Worm (Caenorhabditis elegans) whole organism, late embryonic: Measurements from ENCODE around the gene C27C12.4.
A peak's percentile ranks its signal among the peaks of the same experiment; 100 is the strongest.

Source experiments
- C38D4.7 ChIP-seq: fragments of 200-800 bp; sonication (Bioruptor generic); optimal IDR thresholded peaks from 2 replicates; lab custom pipeline; 2018; ENCODE audit warnings: mild to moderate bottlenecking, missing genetic modification characterization, moderate library complexity, missing compliant biosample characterization
- ahr-1 ChIP-seq: sonication (generic microtip); optimal IDR thresholded peaks from 2 replicates; lab custom pipeline; 2016; ENCODE audit warnings: missing genetic modification characterization, missing compliant biosample characterization
- ceh-19 ChIP-seq: fragments of 200-800 bp; sonication (Bioruptor generic); optimal IDR thresholded peaks from 2 replicates; lab custom pipeline; 2018; ENCODE audit warnings: mild to moderate bottlenecking, missing genetic modification characterization, missing compliant biosample characterization
- ceh-34 ChIP-seq: sonication (generic microtip); optimal IDR thresholded peaks from 2 replicates; lab custom pipeline; 2016; ENCODE audit warnings: mild to moderate bottlenecking, missing genetic modification characterization, missing compliant biosample characterization
- ceh-48 ChIP-seq: sonication (generic microtip); optimal IDR thresholded peaks from 2 replicates; lab custom pipeline; 2016; ENCODE audit warnings: missing genetic modification characterization, inconsistent platforms, missing compliant biosample characterization
- ceh-6 ChIP-seq: fragments of 200-800 bp; sonication (Bioruptor generic); optimal IDR thresholded peaks from 2 replicates; lab custom pipeline; 2018; ENCODE audit warnings: mild to moderate bottlenecking, missing genetic modification characterization, missing compliant biosample characterization
- che-1 ChIP-seq: sonication (generic microtip); optimal IDR thresholded peaks from 2 replicates; lab custom pipeline; 2016; ENCODE audit warnings: mild to moderate bottlenecking, missing genetic modification characterization, missing compliant biosample characterization
- dmd-4 ChIP-seq: sonication (generic microtip); optimal IDR thresholded peaks from 2 replicates; lab custom pipeline; 2016; ENCODE audit warnings: borderline replicate concordance, missing genetic modification characterization, missing compliant biosample characterization
- hlh-13 ChIP-seq: fragments of 200-800 bp; sonication (Bioruptor generic); optimal IDR thresholded peaks from 2 replicates; lab custom pipeline; 2018; ENCODE audit warnings: mild to moderate bottlenecking, missing genetic modification characterization, missing compliant biosample characterization
- nfya-1 ChIP-seq: sonication (generic microtip); optimal IDR thresholded peaks from 2 replicates; lab custom pipeline; 2017; ENCODE audit warnings: missing genetic modification characterization, mild to moderate bottlenecking, missing compliant biosample characterization, antibody characterized with exemption, moderate library complexity
- nhr-11 ChIP-seq: fragments of 150-350 bp; optimal IDR thresholded peaks from 2 replicates; lab custom pipeline; 2014; ENCODE audit warnings: missing biosample characterization, missing genetic modification characterization
- nhr-232 ChIP-seq: sonication (generic microtip); optimal IDR thresholded peaks from 2 replicates; lab custom pipeline; 2016; ENCODE audit warnings: missing genetic modification characterization, missing compliant biosample characterization
- pat-9 ChIP-seq: fragments of 200-800 bp; sonication (Bioruptor generic); optimal IDR thresholded peaks from 2 replicates; lab custom pipeline; 2018; ENCODE audit warnings: mild to moderate bottlenecking, missing genetic modification characterization, moderate library complexity, missing compliant biosample characterization
- pax-1 ChIP-seq: fragments of 150-350 bp; optimal IDR thresholded peaks from 2 replicates; lab custom pipeline; 2014; ENCODE audit warnings: missing biosample characterization, missing genetic modification characterization
- pha-4 ChIP-seq: fragments of 150-350 bp; optimal IDR thresholded peaks from 2 replicates; lab custom pipeline; 2018; ENCODE audit warnings: missing biosample characterization, missing genetic modification reagents, missing genetic modification characterization
- rnt-1 ChIP-seq: sonication (generic microtip); optimal IDR thresholded peaks from 2 replicates; lab custom pipeline; 2016; ENCODE audit warnings: missing genetic modification characterization, missing compliant biosample characterization
- sox-2 ChIP-seq: fragments of 200-800 bp; sonication (Bioruptor generic); IDR thresholded peaks from 2 replicates; pipeline ENCODE4 v1.3.6; 2022; ENCODE audit warnings: missing genetic modification reagents, missing genetic modification characterization, missing compliant biosample characterization
- sox-4 ChIP-seq: sonication (generic microtip); optimal IDR thresholded peaks from 2 replicates; lab custom pipeline; 2017; ENCODE audit warnings: mild to moderate bottlenecking, missing genetic modification characterization, inconsistent platforms, missing compliant biosample characterization
- syd-9 ChIP-seq: sonication (generic microtip); optimal IDR thresholded peaks from 2 replicates; lab custom pipeline; 2016; ENCODE audit warnings: mild to moderate bottlenecking, missing genetic modification characterization, moderate library complexity, missing compliant biosample characterization
- ttx-3 ChIP-seq: sonication (generic microtip); optimal IDR thresholded peaks from 2 replicates; lab custom pipeline; 2016; ENCODE audit warnings: missing genetic modification reagents, missing genetic modification characterization, missing compliant biosample characterization
- unc-55 ChIP-seq: sonication (generic microtip); optimal IDR thresholded peaks from 2 replicates; lab custom pipeline; 2017; ENCODE audit warnings: missing biosample characterization, missing genetic modification reagents, missing genetic modification characterization
- zip-5 ChIP-seq: sonication (generic microtip); optimal IDR thresholded peaks from 2 replicates; lab custom pipeline; 2016; ENCODE audit warnings: missing genetic modification characterization, missing compliant biosample characterization

The C27C12.4 gene

DNA sequence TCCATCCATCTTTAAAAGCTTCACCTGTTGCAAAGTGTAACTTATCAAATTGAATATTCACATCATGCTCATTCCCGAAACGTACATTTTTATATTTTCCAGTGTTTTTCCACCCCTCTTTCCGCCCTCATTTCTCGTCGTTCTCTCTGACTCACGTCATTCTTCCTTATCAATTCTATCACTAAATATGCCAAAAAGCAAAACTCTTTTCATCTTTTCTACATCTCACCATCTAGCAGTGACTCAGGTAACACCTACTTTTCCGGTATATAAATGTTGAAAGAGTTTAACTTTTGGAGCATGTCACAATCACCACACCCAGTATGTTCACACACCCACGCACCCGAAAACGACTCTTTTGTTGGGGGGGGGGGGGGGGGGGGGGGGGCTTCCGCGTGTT is 9.4 kb upstream of the C27C12.4 start:
- no peak for TF ChIP-seq nfya-1 (tag; lab: Kevin White, UChicago)
- no peak for TF ChIP-seq pax-1 (tag; lab: Kevin White, UChicago)

- no peak for TF ChIP-seq ahr-1 (tag; lab: Kevin White, UChicago)
- no peak for TF ChIP-seq syd-9 (tag; lab: Kevin White, UChicago)
- no peak for TF ChIP-seq ttx-3 (tag; lab: Kevin White, UChicago)
- TF ChIP-seq pha-4, result no peak
- TF ChIP-seq pat-9 (tag; lab: Kevin White, UChicago), result no peak
- TF ChIP-seq pax-1 (tag; lab: Kevin White, UChicago), result no peak
Measured at ce11 chrX:14845637-14846036, 8.2 kb upstream of the C27C12.4 start, which contains the start of gene egrh-1. TSS of gene egrh-1 (plus strand) at chrX:14845937.

DNA sequence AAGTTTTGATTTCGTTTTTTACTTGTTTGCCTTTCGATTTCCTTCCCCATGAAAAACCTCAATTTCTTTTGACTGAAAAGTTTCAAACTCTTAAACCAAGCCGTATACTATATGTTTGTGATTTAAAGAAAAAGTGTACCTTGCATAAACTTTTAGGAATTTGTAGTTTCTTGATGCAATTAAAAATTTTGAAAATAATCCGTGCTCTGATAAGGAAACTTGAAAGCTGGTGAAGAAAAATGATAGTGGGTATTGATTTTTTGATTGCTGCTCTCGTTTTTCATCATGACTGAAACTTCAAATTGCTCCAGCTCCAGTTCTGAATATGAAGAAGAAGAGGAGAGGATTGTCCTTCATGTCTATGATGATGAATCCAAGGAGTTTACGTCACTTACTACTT is 4.8 kb upstream of the C27C12.4 start, which contains the start of gene acd-3:
Gene acd-3, plus strand, starts transcription at position 222 of the 400 bp plus-strand sequence.
- TF ChIP-seq ahr-1 (tag; lab: Kevin White, UChicago) (no peak), zip-5 (tag; lab: Kevin White, UChicago) (no peak), ceh-34 (tag; lab: Kevin White, UChicago) (no peak), che-1 (tag; lab: Kevin White, UChicago) (no peak), ceh-48 (tag; lab: Kevin White, UChicago) (no peak), rnt-1 (no peak), ttx-3 (tag; lab: Kevin White, UChicago) (no peak)

DNA sequence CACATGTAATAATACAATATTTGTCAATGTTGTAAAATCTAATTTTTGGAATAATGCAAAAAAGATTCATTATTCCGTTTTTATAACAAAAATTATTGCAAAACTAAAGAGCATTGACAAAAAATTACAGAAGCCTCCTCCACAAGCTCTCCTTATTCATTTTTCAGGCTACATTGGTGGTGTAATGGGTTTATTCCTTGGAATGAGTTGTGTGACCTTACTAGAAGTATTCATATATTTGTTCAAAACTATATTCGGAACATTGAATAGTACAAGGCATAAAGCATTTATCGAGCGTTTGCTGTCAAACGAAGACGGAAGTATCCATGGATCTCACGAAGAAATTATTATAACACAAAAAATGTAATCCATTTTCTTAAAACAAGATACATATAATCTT is 2.0 kb upstream of the C27C12.4 start:
- no peak for TF ChIP-seq ceh-34 (tag; lab: Kevin White, UChicago)
- no peak for TF ChIP-seq rnt-1

DNA sequence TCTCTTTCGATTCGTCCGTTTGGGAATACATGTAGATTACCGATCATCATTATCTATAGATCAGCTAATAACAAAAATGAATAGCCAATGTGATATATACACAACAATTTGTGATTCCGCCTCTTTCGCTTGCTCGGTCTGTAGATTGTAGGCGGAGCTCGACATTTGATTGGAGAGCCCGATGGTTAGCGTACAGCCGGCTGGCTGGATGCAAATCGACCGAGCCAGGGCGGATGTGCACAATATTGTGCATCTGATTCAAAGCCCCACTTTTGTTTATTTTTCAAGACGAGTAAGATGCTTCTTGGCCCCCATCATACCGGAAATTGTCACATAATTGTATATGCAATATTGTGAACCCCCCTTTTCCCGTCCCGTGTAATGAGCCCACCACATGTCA is 7.9 kb downstream of the C27C12.4 start, which contains the start of gene dmd-4:
Gene dmd-4, minus strand, starts transcription at position 101 of the 400 bp plus-strand sequence.
- TF ChIP-seq dmd-4 (tag; lab: Kevin White, UChicago), result peak; percentile 82
- no peak for TF ChIP-seq hlh-13 (GFP tag; lab: Kevin White, UChicago)
- TF ChIP-seq, all 69 proteins: peak for 1

- no peak for TF ChIP-seq ahr-1 (tag; lab: Kevin White, UChicago)
- TF ChIP-seq sox-4 (tag; lab: Kevin White, UChicago), result no peak
- TF ChIP-seq pat-9 (tag; lab: Kevin White, UChicago), result no peak
- no peak for TF ChIP-seq C38D4.7 (GFP tag; lab: Kevin White, UChicago)
- TF ChIP-seq sox-2 (GFP tag; lab: Robert Waterston, UW), result no peak
- no peak for TF ChIP-seq ceh-19
- TF ChIP-seq ttx-3 (tag; lab: Kevin White, UChicago), result no peak
- TF ChIP-seq che-1 (tag; lab: Kevin White, UChicago), result no peak
- TF ChIP-seq ceh-6 (GFP tag; lab: Kevin White, UChicago), result no peak
Measured at ce11 chrX:14865744-14866143, 11.9 kb downstream of the C27C12.4 start, which contains the start of gene C27C12.3. TSS of gene C27C12.3 (minus strand) at chrX:14865844.

DNA sequence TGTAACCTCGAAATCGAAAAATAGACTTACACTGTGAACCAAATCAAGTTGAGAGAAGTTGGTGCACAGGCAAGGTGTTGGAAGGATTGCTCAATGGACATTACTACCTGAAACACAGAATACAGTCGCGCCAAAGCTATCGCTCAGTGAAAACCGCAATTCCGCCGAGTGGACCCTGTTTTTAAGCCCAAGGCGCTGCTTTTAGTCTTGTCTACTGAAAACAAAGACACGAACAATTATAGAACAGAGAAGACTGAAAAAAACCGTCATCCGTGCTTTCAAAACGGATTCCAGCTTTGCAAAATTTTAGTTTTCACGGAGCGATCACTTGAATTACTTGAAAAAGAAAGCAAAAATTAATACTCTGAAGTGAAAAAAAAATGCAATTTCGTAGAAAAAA is 14.3 kb downstream of the C27C12.4 start, which contains the start of gene F31F6.1:
Gene F31F6.1, minus strand, starts transcription at position 101 of the 400 bp plus-strand sequence.
- no peak for TF ChIP-seq nhr-11 (tag; lab: Kevin White, UChicago)
- peak; percentile 54 for TF ChIP-seq dmd-4 (tag; lab: Kevin White, UChicago)

ce11 chrX:14871780-14872179 is 17.9 kb downstream of the C27C12.4 start, which contains the start of gene F31F6.2:
TSS of gene F31F6.2 (minus strand) at chrX:14871880.
- TF ChIP-seq unc-55 (GFP tag; lab: Kevin White, UChicago) (no peak), nhr-232 (no peak)
- TF ChIP-seq, all 69 proteins: peak for 0
